Worm (Caenorhabditis elegans) whole organism, L3 larva: ENCODE measurements around the gene try-5.

Experiments
- ceh-28 ChIP-seq: fragments of 150-350 bp; optimal IDR thresholded peaks from 2 replicates; lab custom pipeline; 2014; ENCODE audit warnings: missing biosample characterization, missing genetic modification reagents, missing genetic modification characterization
- egl-27 ChIP-seq: sonication (generic microtip); optimal IDR thresholded peaks from 4 replicates; lab custom pipeline; 2017; ENCODE audit warnings: missing biosample characterization, missing genetic modification reagents, missing genetic modification characterization
- elt-3 ChIP-seq, 3 experiments: fragments of 150-350 bp in 1 of 3; sonication (generic microtip) in 2 of 3; optimal IDR thresholded peaks; 2 replicates in 2 of 3; 4 replicates in 1 of 3; lab custom pipeline; 2014 to 2017; ENCODE audit warnings: missing biosample characterization in 3 of 3, missing genetic modification characterization in 3 of 3
- fkh-10 ChIP-seq: sonication (generic microtip); optimal IDR thresholded peaks from 2 replicates; lab custom pipeline; 2017; ENCODE audit warnings: missing biosample characterization, missing genetic modification reagents, missing genetic modification characterization
- jun-1 ChIP-seq: fragments of 150-350 bp; optimal IDR thresholded peaks from 2 replicates; lab custom pipeline; 2014; ENCODE audit warnings: missing biosample characterization, missing genetic modification reagents, missing genetic modification characterization
- nhr-11 ChIP-seq: fragments of 150-350 bp; optimal IDR thresholded peaks from 2 replicates; lab custom pipeline; 2014; ENCODE audit warnings: missing biosample characterization, missing genetic modification characterization
- nhr-28 ChIP-seq: fragments of 150-350 bp; optimal IDR thresholded peaks from 2 replicates; lab custom pipeline; 2014; ENCODE audit warnings: missing biosample characterization, missing genetic modification characterization
- nhr-76 ChIP-seq: fragments of 150-350 bp; sonication (generic microtip); optimal IDR thresholded peaks from 5 replicates; lab custom pipeline; 2014; ENCODE audit warnings: missing biosample characterization, missing genetic modification characterization
- pha-4 ChIP-seq: fragments of 150-350 bp; optimal IDR thresholded peaks from 2 replicates; lab custom pipeline; 2014; ENCODE audit warnings: missing biosample characterization, missing genetic modification reagents, missing genetic modification characterization
- unc-62 ChIP-seq: fragments of 150-350 bp; sonication (generic microtip); optimal IDR thresholded peaks from 4 replicates; lab custom pipeline; 2014; ENCODE audit warnings: missing biosample characterization, missing genetic modification reagents, missing genetic modification characterization

DNA sequence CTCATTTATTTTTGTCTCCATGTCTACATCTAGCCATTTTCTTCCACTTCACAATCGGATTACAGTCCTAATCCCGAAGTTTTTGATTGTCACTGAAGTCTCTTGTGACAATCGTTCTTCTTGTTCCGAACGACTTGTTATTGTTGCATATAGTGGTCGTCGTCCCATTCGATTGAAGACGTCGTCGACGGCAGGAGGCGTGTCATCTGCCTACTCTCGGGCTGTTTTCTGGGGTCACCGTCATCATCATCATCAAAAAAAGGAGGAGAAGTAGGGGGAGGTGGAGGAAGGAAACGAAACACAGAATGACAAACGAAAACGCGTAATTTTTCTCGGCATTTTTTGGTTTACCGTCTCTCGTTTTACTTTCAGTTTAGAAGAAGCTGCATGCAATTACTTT is 41.7 kb upstream of the try-5 start, which contains the start of gene F44A2.3:
- TF ChIP-seq jun-1, result no peak
- no peak for TF ChIP-seq unc-62 (GFP tag; lab: Kevin White, UChicago)
- no peak for TF ChIP-seq pha-4
- no peak for TF ChIP-seq nhr-28
- TF ChIP-seq fkh-10 (GFP tag; lab: Kevin White, UChicago), result no peak
- TF ChIP-seq egl-27, result no peak
- TF ChIP-seq ceh-28 (tag; lab: Kevin White, UChicago), result no peak
- TF ChIP-seq nhr-76 (tag; lab: Kevin White, UChicago), result no peak
- no peak for TF ChIP-seq nhr-11 (tag; lab: Kevin White, UChicago)
- no peak for TF ChIP-seq elt-3 (tag; optimal IDR thresholded peaks at IDR 0.05; lab: Kevin White, UChicago)
